Fruit fly (Drosophila melanogaster): ENCODE measurements around the gene Akh.

Gene Akh

dm6 chr3L:4138804-4139521 lies 2.3 kb upstream of the Akh start, which contains the start of the genes Rop and Ras64B (continued):
- no peak for TF ChIP-seq Dip2 (GFP tag; IDR thresholded peaks at IDR 0.05)
- no peak for TF ChIP-seq bowl (GFP tag; IDR thresholded peaks at IDR 0.05)
- no peak for TF ChIP-seq CG43689 (GFP tag; IDR thresholded peaks at IDR 0.05)
- TF ChIP-seq CG11398 (GFP tag; optimal IDR thresholded peaks at IDR 0.05) = peak; percentile 14
- no peak for TF ChIP-seq Blimp-1 (GFP tag; optimal IDR thresholded peaks at IDR 0.05)
- no peak for TF ChIP-seq repo (GFP tag; optimal IDR thresholded peaks at IDR 0.05)
- no peak for TF ChIP-seq Side (GFP tag; optimal IDR thresholded peaks at IDR 0.05)
- TF ChIP-seq yki (optimal IDR thresholded peaks at IDR 0.05) = no peak
- no peak for TF ChIP-seq CG7357 (GFP tag; IDR thresholded peaks at IDR 0.05)
- no peak for TF ChIP-seq tgo (GFP tag; IDR thresholded peaks at IDR 0.05)
- TF ChIP-seq bbx (GFP tag; IDR thresholded peaks at IDR 0.05; ENCODE audit: partially characterized antibody) = peak; percentile 81
- TF ChIP-seq jigr1 (GFP tag; IDR thresholded peaks at IDR 0.05) = no peak
- TF ChIP-seq ap (GFP tag; IDR thresholded peaks at IDR 0.05) = no peak
- peak; percentile 83 for TF ChIP-seq CG17186 (GFP tag; optimal IDR thresholded peaks at IDR 0.05)
- TF ChIP-seq Atf-2 (GFP tag; optimal IDR thresholded peaks at IDR 0.05) = no peak
- TF ChIP-seq CG2129 (GFP tag; IDR thresholded peaks at IDR 0.05; ENCODE audit: partially characterized antibody) = peak; percentile 45; the same call in 1 of the 2 replicates
- no peak for TF ChIP-seq HLH3B (GFP tag; IDR thresholded peaks at IDR 0.05)
- TF ChIP-seq CG17802 (tag; optimal IDR thresholded peaks at IDR 0.05) = no peak
- peak; percentile 32 for TF ChIP-seq CG13775 (GFP tag; optimal IDR thresholded peaks at IDR 0.05)
- no peak for TF ChIP-seq h (optimal IDR thresholded peaks at IDR 0.05)
- no peak; the same call in 1 of the 2 replicates for TF ChIP-seq CG32772 (GFP tag; IDR thresholded peaks at IDR 0.05)
- TF ChIP-seq CG3407 (GFP tag; optimal IDR thresholded peaks at IDR 0.05) = no peak
- peak in 1 of 2 experiments; percentile 15 for TF ChIP-seq Eip74EF (GFP tag; optimal IDR thresholded peaks at IDR 0.05)
- TF ChIP-seq MESR4 (GFP tag; optimal IDR thresholded peaks at IDR 0.05) = peak; percentile 99
- peak; percentile 99 for TF ChIP-seq Sry-δ (GFP tag; optimal IDR thresholded peaks at IDR 0.05)
- no peak for TF ChIP-seq CG3995 (GFP tag; optimal IDR thresholded peaks at IDR 0.05)
- peak; percentile 17 for TF ChIP-seq Max (GFP tag; optimal IDR thresholded peaks at IDR 0.05)
- TF ChIP-seq Usf (GFP tag; optimal IDR thresholded peaks at IDR 0.05) = no peak
- TF ChIP-seq CG9817 (tag; optimal IDR thresholded peaks at IDR 0.05) = peak; percentile 17
- peak; percentile 36; the same call in 1 of the 3 replicates for TF ChIP-seq so (GFP tag; IDR thresholded peaks at IDR 0.05)
- TF ChIP-seq trem (tag; optimal IDR thresholded peaks at IDR 0.05) = peak; percentile 74
- TF ChIP-seq Hr39 (optimal IDR thresholded peaks at IDR 0.05) = no peak
- no peak for TF ChIP-seq hth (optimal IDR thresholded peaks at IDR 0.05)
- 0 out of 2 replicates have a peak, but pooled peaks have one; percentile 12 for TF ChIP-seq CG6272 (GFP tag; IDR thresholded peaks at IDR 0.05)
- TF ChIP-seq E2f1 (GFP tag; IDR thresholded peaks at IDR 0.05) = no peak
- no peak for TF ChIP-seq CG3838 (GFP tag; optimal IDR thresholded peaks at IDR 0.05)
- TF ChIP-seq seq (GFP tag; IDR thresholded peaks at IDR 0.05) = no peak
- TF ChIP-seq D19A (tag; optimal IDR thresholded peaks at IDR 0.05) = no peak
- TF ChIP-seq CG9727 (GFP tag; optimal IDR thresholded peaks at IDR 0.05) = peak; percentile 20
- TF ChIP-seq gro (GFP tag; optimal IDR thresholded peaks at IDR 0.05) = peak; percentile 53
- 0 out of 2 replicates have a peak, but pooled peaks have one; percentile 12 for TF ChIP-seq CkIIα-i1 (GFP tag; IDR thresholded peaks at IDR 0.05)
- TF ChIP-seq Dbx (GFP tag; IDR thresholded peaks at IDR 0.05) = peak; percentile 19; the same call in 1 of the 3 replicates
- TF ChIP-seq gcm (GFP tag; optimal IDR thresholded peaks at IDR 0.05) = peak; percentile 36
- TF ChIP-seq jing (GFP tag; optimal IDR thresholded peaks at IDR 0.05) = no peak
- TF ChIP-seq Hmr (GFP tag; optimal IDR thresholded peaks at IDR 0.05) = peak; percentile 65
- TF ChIP-seq toy (GFP tag; IDR thresholded peaks at IDR 0.05) = no peak
- no peak for TF ChIP-seq CG14050 (GFP tag; IDR thresholded peaks at IDR 0.05)
- no peak for TF ChIP-seq Fer2 (tag; optimal IDR thresholded peaks at IDR 0.05)
- TF ChIP-seq prd (optimal IDR thresholded peaks at IDR 0.05) = no peak
- TF ChIP-seq prd (GFP tag; IDR thresholded peaks at IDR 0.05) = no peak
- no peak for TF ChIP-seq kah (GFP tag; optimal IDR thresholded peaks at IDR 0.05)
- no peak for TF ChIP-seq ind (GFP tag; optimal IDR thresholded peaks at IDR 0.05)

All from whole organism, embryonic.